ENCODE assay signal across 2 fruit fly cellular contexts in the genomic region with DNA sequence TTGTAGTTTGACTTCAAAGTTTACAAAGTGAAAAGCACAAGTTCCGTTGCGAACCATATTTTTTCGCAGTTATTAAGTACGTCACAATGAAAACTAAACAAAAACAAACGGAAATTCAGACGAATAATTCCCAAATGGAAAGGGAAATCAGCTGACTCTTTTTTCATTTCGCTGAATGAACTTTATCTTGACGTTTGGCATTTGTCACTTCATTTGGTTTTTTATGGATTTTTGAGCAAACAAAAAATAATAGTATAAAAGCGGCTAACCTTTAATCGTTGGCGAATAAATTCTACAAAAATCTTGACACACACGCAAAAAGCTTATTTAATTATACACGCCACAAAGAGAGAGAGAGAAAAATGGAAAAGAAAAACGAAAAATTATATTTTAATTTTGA.
TF ChIP-seq lines count a peak whose summit lies in the region.

No protein-coding gene starts in this region.

- no peak for TF ChIP-seq CTCF in whole organism, embryonic (GFP tag; optimal IDR thresholded peaks at IDR 0.05; lab: Kevin White, UChicago)

TF ChIP-seq in whole organism, adult, 20 proteins besides CTCF, POLR2A, EP300 and RAD21:
- no peak for TF ChIP-seq Clk (GFP tag; optimal IDR thresholded peaks at IDR 0.05; lab: Kevin White, UChicago)
- no peak for TF ChIP-seq Mnt (GFP tag; optimal IDR thresholded peaks at IDR 0.05; lab: Kevin White, UChicago)
- no peak for TF ChIP-seq CG11617 (GFP tag; optimal IDR thresholded peaks at IDR 0.05; lab: Kevin White, UChicago)
- no peak for TF ChIP-seq cic (GFP tag; optimal IDR thresholded peaks at IDR 0.05; lab: Kevin White, UChicago)
- peak; percentile 95 for TF ChIP-seq kay (GFP tag; lab: Kevin White, UChicago; ENCODE audit: borderline replicate concordance)
TF ChIP-seq in whole organism, adult: peak in this region for 1.

TF ChIP-seq in whole organism, embryonic, 481 proteins besides CTCF, POLR2A, EP300 and RAD21:
- TF ChIP-seq eve (GFP tag; optimal IDR thresholded peaks at IDR 0.05; lab: Kevin White, UChicago): peak in 1 of 2 experiments; percentile 19
- TF ChIP-seq chinmo (GFP tag; IDR thresholded peaks at IDR 0.05; lab: Robert Waterston, UW; ENCODE audit: partially characterized antibody): 0 out of 4 replicates have a peak, but pooled peaks have one; percentile 2
- TF ChIP-seq CG9437 (GFP tag; optimal IDR thresholded peaks at IDR 0.05; lab: Kevin White, UChicago): no peak
